Fruit fly (Drosophila melanogaster) whole organism, embryonic: ENCODE data around the gene Srr.

ENCODE experiments used
- Adf1 ChIP-seq: fragments of 200-800 bp; sonication (Bioruptor generic); IDR thresholded peaks from 2 replicates; pipeline ENCODE4 v1.3.6; 2022; ENCODE audit warnings: missing biosample characterization, missing genetic modification characterization
- BEAF-32 ChIP-seq: fragments of 200-800 bp; sonication (Bioruptor generic); optimal IDR thresholded peaks from 3 replicates; lab custom pipeline; 2017; ENCODE audit warnings: missing biosample characterization, missing genetic modification characterization, mild to moderate bottlenecking, moderate library complexity, missing genetic modification reagents
- CG1024 ChIP-seq: fragments of 200-800 bp; sonication (Bioruptor generic); IDR thresholded peaks from 2 replicates; pipeline ENCODE4 v1.3.6; 2022; ENCODE audit warnings: missing biosample characterization, missing genetic modification characterization
- CG15601 ChIP-seq: fragments of 200-800 bp; sonication (Bioruptor generic); optimal IDR thresholded peaks from 3 replicates; lab custom pipeline; 2019; ENCODE audit warnings: missing biosample characterization, mild to moderate bottlenecking, missing genetic modification characterization, moderate library complexity
- CG1602 ChIP-seq: fragments of 200-800 bp; sonication (Bioruptor generic); optimal IDR thresholded peaks from 3 replicates; lab custom pipeline; 2016; ENCODE audit warnings: missing biosample characterization, missing genetic modification characterization
- CG17612 ChIP-seq: fragments of 200-800 bp; sonication (Bioruptor generic); IDR thresholded peaks from 2 replicates; pipeline ENCODE4 v1.3.6; 2022; ENCODE audit warnings: missing biosample characterization, missing genetic modification characterization
- CG17802 ChIP-seq: fragments of 200-800 bp; sonication (Bioruptor generic); optimal IDR thresholded peaks from 2 replicates; lab custom pipeline; 2018; ENCODE audit warnings: missing biosample characterization, mild to moderate bottlenecking, missing genetic modification characterization, moderate library complexity
- CG18262 ChIP-seq: fragments of 200-800 bp; optimal IDR thresholded peaks from 3 replicates; lab custom pipeline; 2019; ENCODE audit warnings: missing biosample characterization, mild to moderate bottlenecking, missing genetic modification characterization, moderate library complexity
- CG18764 ChIP-seq: fragments of 200-800 bp; sonication (Bioruptor generic); optimal IDR thresholded peaks from 3 replicates; lab custom pipeline; 2016; ENCODE audit warnings: missing biosample characterization, missing genetic modification characterization
- CG31365 ChIP-seq: fragments of 200-800 bp; sonication (Bioruptor generic); optimal IDR thresholded peaks from 2 replicates; lab custom pipeline; 2018; ENCODE audit warnings: missing biosample characterization, mild to moderate bottlenecking, missing genetic modification characterization
- CG43689 ChIP-seq: fragments of 200-800 bp; sonication (Bioruptor generic); IDR thresholded peaks from 2 replicates; pipeline ENCODE4 v1.3.6; 2022; ENCODE audit warnings: missing biosample characterization, missing genetic modification characterization
- CG5180 ChIP-seq: fragments of 200-800 bp; sonication (Bioruptor generic); optimal IDR thresholded peaks from 3 replicates; lab custom pipeline; 2017; ENCODE audit warnings: missing biosample characterization, missing genetic modification characterization, mild to moderate bottlenecking, moderate library complexity, missing genetic modification reagents
- CG6254 ChIP-seq: fragments of 200-800 bp; sonication (Bioruptor generic); optimal IDR thresholded peaks from 3 replicates; lab custom pipeline; 2017; ENCODE audit warnings: mild to moderate bottlenecking, missing biosample characterization, missing genetic modification reagents, missing genetic modification characterization
- CG6654 ChIP-seq: fragments of 200-800 bp; sonication (Bioruptor generic); optimal IDR thresholded peaks from 2 replicates; lab custom pipeline; 2017; ENCODE audit warnings: missing biosample characterization, mild to moderate bottlenecking, missing genetic modification characterization
- CG6791 ChIP-seq: fragments of 200-800 bp; sonication (Bioruptor generic); IDR thresholded peaks from 3 replicates; pipeline ENCODE4 v1.3.6; 2022; ENCODE audit warnings: missing biosample characterization, missing genetic modification characterization; ENCODE audit not compliant: partially characterized antibody
- CG7745 ChIP-seq: fragments of 200-800 bp; sonication (Bioruptor generic); optimal IDR thresholded peaks from 2 replicates; lab custom pipeline; 2018; ENCODE audit warnings: missing biosample characterization, mild to moderate bottlenecking, missing genetic modification characterization, moderate library complexity
- CG9437 ChIP-seq: fragments of 200-800 bp; sonication (Bioruptor generic); optimal IDR thresholded peaks from 2 replicates; lab custom pipeline; 2018; ENCODE audit warnings: missing biosample characterization, mild to moderate bottlenecking, missing genetic modification characterization
- CG9932 ChIP-seq: fragments of 200-800 bp; sonication (Bioruptor generic); IDR thresholded peaks from 2 replicates; pipeline ENCODE4 v1.3.6; 2022; ENCODE audit warnings: missing biosample characterization, missing genetic modification characterization
- CTCF ChIP-seq: fragments of 200-800 bp; sonication (Bioruptor generic); optimal IDR thresholded peaks from 2 replicates; lab custom pipeline; 2017; ENCODE audit warnings: missing biosample characterization, mild to moderate bottlenecking, missing genetic modification characterization, moderate library complexity
- CrebB ChIP-seq: fragments of 200-800 bp; sonication (Bioruptor generic); optimal IDR thresholded peaks from 3 replicates; lab custom pipeline; 2018; ENCODE audit warnings: missing biosample characterization, mild to moderate bottlenecking, missing genetic modification characterization
- HLH4C ChIP-seq: fragments of 200-800 bp; sonication (Bioruptor generic); IDR thresholded peaks from 3 replicates; pipeline ENCODE4 v1.3.6; 2022; ENCODE audit warnings: missing biosample characterization, missing genetic modification characterization; ENCODE audit not compliant: partially characterized antibody
- Hey ChIP-seq: fragments of 200-800 bp; sonication (Bioruptor generic); optimal IDR thresholded peaks from 3 replicates; lab custom pipeline; 2018; ENCODE audit warnings: missing biosample characterization, mild to moderate bottlenecking, missing genetic modification characterization
- Hmx ChIP-seq: fragments of 200-800 bp; sonication (Bioruptor generic); optimal IDR thresholded peaks from 2 replicates; lab custom pipeline; 2016; ENCODE audit warnings: missing biosample characterization, missing genetic modification characterization
- MESR4 ChIP-seq: fragments of 200-800 bp; sonication (Bioruptor generic); optimal IDR thresholded peaks from 2 replicates; lab custom pipeline; 2018; ENCODE audit warnings: missing biosample characterization, mild to moderate bottlenecking, missing genetic modification characterization, moderate library complexity
- NC2α ChIP-seq: fragments of 200-800 bp; sonication (Bioruptor generic); optimal IDR thresholded peaks from 2 replicates; lab custom pipeline; 2016; ENCODE audit warnings: missing biosample characterization, missing genetic modification characterization
- NC2β ChIP-seq: fragments of 200-800 bp; sonication (Bioruptor generic); optimal IDR thresholded peaks from 2 replicates; lab custom pipeline; 2016; ENCODE audit warnings: missing biosample characterization, missing genetic modification characterization
- NFAT ChIP-seq: fragments of 200-800 bp; sonication (Bioruptor generic); IDR thresholded peaks from 2 replicates; pipeline ENCODE4 v1.3.6; 2022; ENCODE audit warnings: missing biosample characterization, missing genetic modification characterization
- Nf-YC ChIP-seq: fragments of 200-800 bp; optimal IDR thresholded peaks from 3 replicates; lab custom pipeline; 2019; ENCODE audit warnings: missing biosample characterization, mild to moderate bottlenecking, missing genetic modification characterization, moderate library complexity
- Side ChIP-seq: fragments of 200-800 bp; sonication (Bioruptor generic); optimal IDR thresholded peaks from 2 replicates; lab custom pipeline; 2016; ENCODE audit warnings: missing biosample characterization, missing genetic modification characterization
- Sry-β ChIP-seq: fragments of 200-800 bp; sonication (Bioruptor generic); optimal IDR thresholded peaks from 2 replicates; lab custom pipeline; 2018; ENCODE audit warnings: missing biosample characterization, mild to moderate bottlenecking, missing genetic modification characterization, moderate library complexity
- Stat92E ChIP-seq, 3 experiments: fragments of >200 bp in 2 of 3; fragments of 200-800 bp in 1 of 3; sonication (Bioruptor generic) in 1 of 3; optimal IDR thresholded peaks; 2 replicates each; lab custom pipeline; 2017 to 2019; ENCODE audit warnings: missing biosample characterization in 3 of 3, missing genetic modification characterization in 3 of 3, mild to moderate bottlenecking in 1 of 3, moderate library complexity in 1 of 3
- Tbp ChIP-seq: fragments of >200 bp; optimal IDR thresholded peaks from 2 replicates; lab custom pipeline; 2018; ENCODE audit warnings: missing biosample characterization, missing genetic modification characterization
- Xrp1 ChIP-seq: fragments of 200-800 bp; sonication (Bioruptor generic); IDR thresholded peaks from 2 replicates; pipeline ENCODE4 v1.3.6; 2022; ENCODE audit warnings: missing biosample characterization, missing genetic modification characterization
- chif ChIP-seq, 2 experiments: fragments of 200-800 bp; sonication (Bioruptor generic); optimal IDR thresholded peaks; 3 replicates each; lab custom pipeline; 2016; ENCODE audit warnings: missing biosample characterization in 2 of 2, missing genetic modification characterization in 2 of 2
- croc ChIP-seq: fragments of 200-800 bp; sonication (Bioruptor generic); conservative IDR thresholded peaks from 3 replicates; pipeline ENCODE4 v1.3.6; 2022; ENCODE audit warnings: missing biosample characterization, missing genetic modification characterization
- dmrt11E ChIP-seq: fragments of 200-800 bp; sonication (Bioruptor generic); optimal IDR thresholded peaks from 3 replicates; lab custom pipeline; 2018; ENCODE audit warnings: missing biosample characterization, mild to moderate bottlenecking, missing genetic modification characterization, moderate library complexity
- dysf ChIP-seq: fragments of 200-800 bp; sonication (Bioruptor generic); IDR thresholded peaks from 3 replicates; pipeline ENCODE4 v1.3.6; 2022; ENCODE audit warnings: missing biosample characterization, missing genetic modification characterization
- eyg ChIP-seq: fragments of 200-800 bp; sonication (Bioruptor generic); optimal IDR thresholded peaks from 3 replicates; lab custom pipeline; 2016; ENCODE audit warnings: missing biosample characterization, missing genetic modification characterization
- gfzf ChIP-seq: fragments of 200-800 bp; sonication (Bioruptor generic); optimal IDR thresholded peaks from 2 replicates; lab custom pipeline; 2016; ENCODE audit warnings: missing biosample characterization, mild to moderate bottlenecking, missing genetic modification characterization, moderate library complexity
- hbn ChIP-seq: fragments of 200-800 bp; sonication (Bioruptor generic); IDR thresholded peaks from 2 replicates; pipeline ENCODE4 v1.3.6; 2022; ENCODE audit warnings: missing biosample characterization, missing genetic modification characterization; ENCODE audit not compliant: partially characterized antibody
- inv ChIP-seq: fragments of 200-800 bp; sonication (Bioruptor generic); IDR thresholded peaks from 2 replicates; pipeline ENCODE4 v1.3.6; 2022; ENCODE audit warnings: missing biosample characterization, missing genetic modification characterization; ENCODE audit not compliant: partially characterized antibody
- kah ChIP-seq: fragments of 200-800 bp; sonication (Bioruptor generic); optimal IDR thresholded peaks from 2 replicates; lab custom pipeline; 2018; ENCODE audit warnings: missing biosample characterization, mild to moderate bottlenecking, missing genetic modification characterization
- odd ChIP-seq: fragments of 200-800 bp; sonication (Bioruptor generic); optimal IDR thresholded peaks from 2 replicates; lab custom pipeline; 2017; ENCODE audit warnings: missing biosample characterization, mild to moderate bottlenecking, missing genetic modification characterization
- org-1 ChIP-seq: fragments of 200-800 bp; sonication (Bioruptor generic); optimal IDR thresholded peaks from 2 replicates; lab custom pipeline; 2017; ENCODE audit warnings: missing biosample characterization, missing genetic modification characterization
- otp ChIP-seq: fragments of 200-800 bp; sonication (Bioruptor generic); IDR thresholded peaks from 3 replicates; pipeline ENCODE4, ENCODE4 v1.3.6; 2022; ENCODE audit warnings: missing biosample characterization, missing genetic modification characterization
- slbo ChIP-seq: fragments of 200-800 bp; sonication (Bioruptor generic); IDR thresholded peaks from 2 replicates; pipeline ENCODE4 v1.3.6; 2022; ENCODE audit warnings: missing biosample characterization, missing genetic modification characterization
- sna ChIP-seq: fragments of 200-800 bp; sonication (Bioruptor generic); IDR thresholded peaks from 2 replicates; pipeline ENCODE4 v1.3.6; 2022; ENCODE audit warnings: missing biosample characterization, missing genetic modification characterization; ENCODE audit not compliant: partially characterized antibody
- twi ChIP-seq: fragments of 200-800 bp; optimal IDR thresholded peaks from 2 replicates; lab custom pipeline; 2019; ENCODE audit warnings: missing biosample characterization, mild to moderate bottlenecking, missing genetic modification characterization, moderate library complexity
- vvl ChIP-seq: fragments of 200-800 bp; sonication (Bioruptor generic); IDR thresholded peaks from 2 replicates; pipeline ENCODE4 v1.3.6; 2022; ENCODE audit warnings: missing biosample characterization, missing genetic modification characterization

Srr gene

DNA sequence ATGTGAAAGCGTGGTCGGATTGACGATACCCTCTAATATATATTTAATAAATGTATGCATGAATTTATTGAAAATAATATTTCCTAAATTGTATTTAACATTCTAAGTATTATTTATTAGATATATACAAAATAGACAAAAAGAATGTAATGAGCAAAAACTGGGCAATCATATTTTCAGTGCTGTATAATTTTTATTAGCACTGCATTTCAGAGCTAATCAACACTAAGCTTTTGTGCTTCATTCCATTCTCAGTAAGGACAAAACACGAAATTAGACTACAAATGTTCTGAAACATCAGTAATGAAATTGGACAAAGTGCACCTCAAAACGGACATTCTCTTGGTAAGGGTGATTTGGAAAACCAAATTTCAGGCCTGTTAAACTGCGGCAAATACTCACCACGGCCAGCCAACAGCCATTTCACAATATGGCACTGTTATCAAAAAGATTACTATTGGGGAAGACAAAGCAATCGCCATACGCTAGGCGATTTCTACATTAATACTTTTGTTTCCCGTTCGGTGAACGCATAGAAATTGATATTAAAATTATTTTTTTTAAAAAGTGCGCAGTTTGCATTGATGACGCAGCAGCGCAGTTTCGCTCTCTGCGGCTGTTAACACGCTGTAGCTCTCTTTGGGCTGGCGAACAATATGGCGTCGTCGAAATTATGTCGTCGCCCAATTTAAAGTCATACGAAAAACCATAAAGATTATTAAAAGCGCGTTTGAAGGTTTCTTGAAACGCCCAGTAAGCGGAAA lies 24.6 kb upstream of the Srr start (continued):
- TF ChIP-seq sna: no peak
- TF ChIP-seq chif (GFP tag; optimal IDR thresholded peaks at IDR 0.05; lab: Kevin White, UChicago): peak; percentile 22 to 65
- peak; percentile 86 for TF ChIP-seq vvl (GFP tag; lab: Robert Waterston, UW)
- no peak for TF ChIP-seq otp (GFP tag; lab: Robert Waterston, UW)
- TF ChIP-seq HLH4C (GFP tag; lab: Robert Waterston, UW): no peak
- peak; percentile 69 for TF ChIP-seq Side (GFP tag; lab: Kevin White, UChicago)
- TF ChIP-seq hbn (GFP tag; lab: Robert Waterston, UW): no peak
- TF ChIP-seq CrebB: peak; percentile 82
- TF ChIP-seq gfzf (GFP tag; lab: Kevin White, UChicago): no peak
- TF ChIP-seq kah: peak; percentile 57
- no peak for TF ChIP-seq MESR4 (GFP tag; lab: Kevin White, UChicago)
- no peak for TF ChIP-seq Tbp
- no peak for TF ChIP-seq inv (GFP tag; lab: Robert Waterston, UW)
- TF ChIP-seq CG1024 (GFP tag; lab: Robert Waterston, UW): no peak
- peak; percentile 41 for TF ChIP-seq NC2β (GFP tag; lab: Kevin White, UChicago)
- peak; percentile 29 for TF ChIP-seq CG31365
- peak; percentile 10 for TF ChIP-seq Sry-β (GFP tag; lab: Kevin White, UChicago)
- TF ChIP-seq slbo (GFP tag; lab: Robert Waterston, UW): peak; percentile 91
- TF ChIP-seq odd (GFP tag; lab: Kevin White, UChicago): peak; percentile 85
- TF ChIP-seq CG6791 (GFP tag; lab: Robert Waterston, UW): peak; percentile 13; the same call in 1 of the 3 replicates
- peak; percentile 80 for TF ChIP-seq CG6254 (GFP tag; lab: Kevin White, UChicago)
- peak; percentile 32 for TF ChIP-seq Hey (tag; lab: Kevin White, UChicago)
- TF ChIP-seq Xrp1 (GFP tag; lab: Robert Waterston, UW): peak; percentile 83; the same call in 1 of the 2 replicates
- no peak for TF ChIP-seq BEAF-32 (GFP tag; lab: Kevin White, UChicago)
- peak; percentile 83 for TF ChIP-seq CG1602 (GFP tag; lab: Kevin White, UChicago)
- peak; percentile 85 for TF ChIP-seq CG9932 (GFP tag; lab: Robert Waterston, UW)
- peak; percentile 88 for TF ChIP-seq CG15601 (tag; lab: Kevin White, UChicago)
- peak; percentile 67 for TF ChIP-seq CG17612 (GFP tag; lab: Robert Waterston, UW)
- TF ChIP-seq org-1 (GFP tag; lab: Kevin White, UChicago): peak; percentile 90
- no peak for TF ChIP-seq CG43689 (GFP tag; lab: Robert Waterston, UW)
- TF ChIP-seq croc (GFP tag; lab: Robert Waterston, UW): peak; percentile 60
- TF ChIP-seq CTCF (GFP tag; lab: Kevin White, UChicago): peak; percentile 41
- no peak for TF ChIP-seq Hmx
- TF ChIP-seq dmrt11E (tag; lab: Kevin White, UChicago): peak; percentile 89
- TF ChIP-seq eyg (GFP tag; lab: Kevin White, UChicago): peak; percentile 23
- TF ChIP-seq CG18764 (GFP tag; lab: Kevin White, UChicago): peak; percentile 88
- peak; percentile 84 for TF ChIP-seq Nf-YC
- TF ChIP-seq dysf (GFP tag; lab: Robert Waterston, UW): peak; percentile 92
- peak; percentile 95 for TF ChIP-seq CG18262 (tag; lab: Kevin White, UChicago)
- peak; percentile 55 for TF ChIP-seq CG17802 (tag; lab: Kevin White, UChicago)
- peak; percentile 72 for TF ChIP-seq CG6654
- no peak for TF ChIP-seq Stat92E (GFP tag; optimal IDR thresholded peaks at IDR 0.05; lab: Kevin White, UChicago)
- peak; percentile 63 for TF ChIP-seq NFAT (GFP tag; lab: Robert Waterston, UW)
- TF ChIP-seq CG9437: peak; percentile 91
- TF ChIP-seq CG5180 (GFP tag; lab: Kevin White, UChicago): peak; percentile 79
- no peak for TF ChIP-seq CG7745 (tag; lab: Kevin White, UChicago)
- TF ChIP-seq twi (tag; lab: Kevin White, UChicago): peak; percentile 83
- peak; percentile 47 for TF ChIP-seq Adf1 (GFP tag; lab: Robert Waterston, UW)
- no peak for TF ChIP-seq NC2α (GFP tag; lab: Kevin White, UChicago)
